Fruit fly (Drosophila melanogaster): ENCODE data around the gene CG8891.

- TF ChIP-seq Myc (optimal IDR thresholded peaks at IDR 0.05) = peak; percentile 10
- TF ChIP-seq OdsH (GFP tag; optimal IDR thresholded peaks at IDR 0.05) = no peak
- TF ChIP-seq lola (GFP tag; optimal IDR thresholded peaks at IDR 0.05) = no peak
- no peak for TF ChIP-seq brk (GFP tag; optimal IDR thresholded peaks at IDR 0.05)
- no peak for TF ChIP-seq HLH106 (tag; optimal IDR thresholded peaks at IDR 0.05)
- no peak for TF ChIP-seq usp (GFP tag; optimal IDR thresholded peaks at IDR 0.05)
- no peak for TF ChIP-seq Sp1 (GFP tag; optimal IDR thresholded peaks at IDR 0.05)
- TF ChIP-seq sv (GFP tag; optimal IDR thresholded peaks at IDR 0.05) = no peak
These were observed 29.6 kb downstream of the CG8891 start, which contains the start of gene jet for dm6 chr2L:4949453-4950045.
